Worm (Caenorhabditis elegans): ENCODE measurements around the gene C07E3.3.

C07E3.3 gene

DNA sequence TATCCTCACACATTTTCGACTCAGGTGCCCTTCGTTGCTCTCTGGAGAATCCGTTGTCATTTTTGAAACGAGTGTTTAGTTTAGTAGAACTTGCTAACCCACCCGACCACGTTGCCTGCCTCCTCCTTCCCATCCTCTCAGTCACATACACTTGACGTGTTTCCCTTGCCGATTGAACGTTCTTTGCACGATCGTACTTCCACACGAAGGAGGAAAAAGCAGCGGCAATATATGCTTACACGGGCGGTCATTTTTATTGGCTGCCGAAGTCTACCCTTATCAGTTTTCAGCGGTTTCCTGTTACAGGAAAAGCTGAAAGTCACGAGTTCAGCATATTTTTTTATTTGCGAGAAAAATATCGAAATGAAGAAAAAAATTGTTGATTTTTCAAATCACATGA, 32.5 kb upstream of the C07E3.3 start (continued):
- TF ChIP-seq ztf-28 (GFP tag; IDR thresholded peaks at IDR 0.05), result no peak
- TF ChIP-seq nhr-80 (tag; optimal IDR thresholded peaks at IDR 0.05), result peak; percentile 86
- TF ChIP-seq ama-1 (optimal IDR thresholded peaks at IDR 0.05), result peak; percentile 23
- TF ChIP-seq ama-1 (GFP tag; optimal IDR thresholded peaks at IDR 0.05), result no peak
- no peak for TF ChIP-seq aptf-3 (GFP tag; IDR thresholded peaks at IDR 0.05)
- no peak for TF ChIP-seq T26A5.8 (tag; optimal IDR thresholded peaks at IDR 0.05)
- no peak for TF ChIP-seq nhr-90 (tag; optimal IDR thresholded peaks at IDR 0.05)
- TF ChIP-seq atf-7 (tag; optimal IDR thresholded peaks at IDR 0.05), result peak; percentile 36
- TF ChIP-seq K11D2.4 (GFP tag; IDR thresholded peaks at IDR 0.05), result no peak
- TF ChIP-seq cebp-2 (GFP tag; IDR thresholded peaks at IDR 0.05), result 0 out of 2 replicates have a peak, but pooled peaks have one; percentile 81
- no peak for TF ChIP-seq hmg-20 (GFP tag; IDR thresholded peaks at IDR 0.05)
- no peak for TF ChIP-seq lsy-27 (tag; optimal IDR thresholded peaks at IDR 0.05; ENCODE audit: borderline replicate concordance, insufficient read depth)
- peak; percentile 59 for TF ChIP-seq dox-1 (GFP tag; IDR thresholded peaks at IDR 0.05)
- peak; percentile 66 to 71 for TF ChIP-seq let-607 (tag; optimal IDR thresholded peaks at IDR 0.05)
- no peak for TF ChIP-seq snpc-4 (GFP tag; optimal IDR thresholded peaks at IDR 0.05)
- TF ChIP-seq snpc-4 (tag; optimal IDR thresholded peaks at IDR 0.05), result peak in 1 of 4 experiments; percentile 20
- peak; percentile 41 for TF ChIP-seq madf-10 (tag; optimal IDR thresholded peaks at IDR 0.05)
- no peak for TF ChIP-seq ceh-40 (GFP tag; IDR thresholded peaks at IDR 0.05)
- TF ChIP-seq Y53G8AR.9 (GFP tag; conservative IDR thresholded peaks at IDR 0.05), result no peak
- TF ChIP-seq B0019.2 (GFP tag; conservative IDR thresholded peaks at IDR 0.05), result no peak
- TF ChIP-seq ceh-27 (GFP tag; optimal IDR thresholded peaks at IDR 0.05), result peak; percentile 48
- no peak for TF ChIP-seq nfya-1 (tag; optimal IDR thresholded peaks at IDR 0.05; ENCODE audit: borderline replicate concordance, insufficient read depth)
- TF ChIP-seq attf-6 (GFP tag; IDR thresholded peaks at IDR 0.05), result no peak
- TF ChIP-seq bed-1 (GFP tag; IDR thresholded peaks at IDR 0.05), result no peak
- no peak for TF ChIP-seq sptf-2 (GFP tag; optimal IDR thresholded peaks at IDR 0.05)
- no peak for TF ChIP-seq ztf-18 (tag; optimal IDR thresholded peaks at IDR 0.05)
- TF ChIP-seq ztf-3 (GFP tag; optimal IDR thresholded peaks at IDR 0.05), result no peak
- TF ChIP-seq ceh-100 (GFP tag; IDR thresholded peaks at IDR 0.05), result no peak
- no peak for TF ChIP-seq hlh-26 (GFP tag; conservative IDR thresholded peaks at IDR 0.05)
- no peak for TF ChIP-seq egrh-3 (GFP tag; IDR thresholded peaks at IDR 0.05)
- peak; percentile 9 for TF ChIP-seq tlf-1 (GFP tag; optimal IDR thresholded peaks at IDR 0.05)
- peak; percentile 23 for TF ChIP-seq attf-5 (GFP tag; optimal IDR thresholded peaks at IDR 0.05)
- TF ChIP-seq tbp1 (GFP tag; optimal IDR thresholded peaks at IDR 0.05), result peak; percentile 35
- TF ChIP-seq egl-44 (GFP tag; IDR thresholded peaks at IDR 0.05), result 0 out of 2 replicates have a peak, but pooled peaks have one; percentile 24
- 0 out of 2 replicates have a peak, but pooled peaks have one; percentile 15 for TF ChIP-seq madf-6 (GFP tag; IDR thresholded peaks at IDR 0.05)
- TF ChIP-seq bed-2 (GFP tag; IDR thresholded peaks at IDR 0.05), result no peak
- no peak for TF ChIP-seq Y79H2A.3 (GFP tag; conservative IDR thresholded peaks at IDR 0.05)
- TF ChIP-seq snpc-1.1 (tag; optimal IDR thresholded peaks at IDR 0.05; ENCODE audit: insufficient read depth), result no peak
- TF ChIP-seq nhr-27 (tag; optimal IDR thresholded peaks at IDR 0.05), result no peak
- TF ChIP-seq ets-4 (GFP tag; optimal IDR thresholded peaks at IDR 0.05), result peak; percentile 57

DNA sequence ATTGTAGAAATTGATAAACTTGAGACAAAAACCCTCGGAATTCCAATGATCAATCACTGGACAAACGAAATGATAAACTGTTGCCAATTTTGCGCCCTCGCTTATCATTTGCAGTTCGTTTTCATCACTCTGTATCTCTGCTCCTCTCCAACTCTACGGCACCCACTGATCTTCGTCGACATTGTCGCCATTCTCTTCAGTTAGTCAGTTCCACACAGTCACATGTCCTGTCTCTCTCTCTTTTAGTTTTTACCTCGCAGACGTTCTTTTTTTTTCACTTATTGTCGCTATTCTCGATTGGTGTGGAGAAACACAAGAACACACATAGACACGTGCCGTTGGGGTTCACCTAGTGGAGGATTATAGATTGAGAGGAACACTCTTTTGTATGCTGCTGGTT, 31.7 kb upstream of the C07E3.3 start:
- TF ChIP-seq ets-4 (GFP tag; optimal IDR thresholded peaks at IDR 0.05) (peak; percentile 59), lin-40 (tag; optimal IDR thresholded peaks at IDR 0.05) (peak; percentile 75), lin-54 (GFP tag; optimal IDR thresholded peaks at IDR 0.05) (peak; percentile 42), F23B12.7 (tag; optimal IDR thresholded peaks at IDR 0.05; ENCODE audit: insufficient read depth) (no peak), attf-5 (GFP tag; optimal IDR thresholded peaks at IDR 0.05) (peak; percentile 69), T26A5.8 (tag; optimal IDR thresholded peaks at IDR 0.05) (no peak), K12H6.12 (tag; optimal IDR thresholded peaks at IDR 0.05) (peak; percentile 43), die-1 (tag; optimal IDR thresholded peaks at IDR 0.05) (peak; percentile 65), aptf-3 (GFP tag; IDR thresholded peaks at IDR 0.05) (no peak), C06A6.2 (GFP tag; conservative IDR thresholded peaks at IDR 0.05) (peak; percentile 45; the same call in 1 of the 2 replicates), F22D6.2 (tag; optimal IDR thresholded peaks at IDR 0.05) (peak; percentile 61), nhr-27 (tag; optimal IDR thresholded peaks at IDR 0.05) (no peak), F49E8.2 (tag; optimal IDR thresholded peaks at IDR 0.05; ENCODE audit: insufficient read depth) (no peak), ztf-6 (GFP tag; IDR thresholded peaks at IDR 0.05) (no peak)

Measured in whole organism, young adult.